Fruit fly (Drosophila melanogaster): Measurements from ENCODE around the gene CG7889.

DNA sequence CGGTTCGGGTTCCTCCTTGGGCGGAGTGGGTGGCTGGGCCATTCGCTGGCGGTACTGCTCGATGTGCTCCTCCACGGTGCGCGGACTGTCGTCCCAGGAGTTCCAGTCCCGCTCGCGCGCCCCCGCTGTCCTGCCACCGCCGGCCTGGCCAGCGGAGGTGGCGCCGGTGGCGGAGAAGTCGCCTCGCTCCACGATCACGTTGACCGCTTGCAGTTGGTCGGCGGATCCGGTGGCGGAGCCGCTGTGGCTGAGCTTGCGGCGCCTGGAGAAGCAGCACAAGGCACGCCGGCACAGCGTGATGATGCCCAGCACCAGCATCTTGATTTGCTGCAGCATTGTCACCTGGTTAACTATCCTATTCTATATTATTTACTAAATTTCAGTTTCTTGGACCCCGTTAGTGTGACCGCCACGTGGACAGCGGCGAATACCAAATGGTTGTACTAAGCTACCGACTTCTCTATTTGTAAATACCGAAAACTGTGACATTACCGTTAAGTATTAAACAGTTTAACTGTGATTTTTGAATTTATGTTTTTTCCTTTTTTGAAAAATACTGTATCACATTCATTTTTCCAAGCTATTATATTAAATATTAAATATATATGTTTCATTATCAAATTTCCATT, 33.2 kb downstream of the CG7889 start, which contains the start of the genes CG32537 and CG32536:
- TF ChIP-seq Sin3A (optimal IDR thresholded peaks at IDR 0.05) (no peak), h (optimal IDR thresholded peaks at IDR 0.05) (no peak), ttk (optimal IDR thresholded peaks at IDR 0.05) (no peak), psq (optimal IDR thresholded peaks at IDR 0.05) (no peak), insv (optimal IDR thresholded peaks at IDR 0.05) (no peak), Myc (optimal IDR thresholded peaks at IDR 0.05) (no peak)

All from Kc167 (cell line).